Fruit fly (Drosophila melanogaster): ENCODE results near the gene RtGEF.

- no peak for TF ChIP-seq psq (optimal IDR thresholded peaks at IDR 0.05)
- TF ChIP-seq pan (optimal IDR thresholded peaks at IDR 0.05) = no peak
- no peak for TF ChIP-seq CG8478 (optimal IDR thresholded peaks at IDR 0.05)
Observed at dm6 chr2L:20313117-20313645, 37.1 kb upstream of the RtGEF start.

All from whole organism.